Fruit fly (Drosophila melanogaster) whole organism, prepupa: ENCODE data around the gene CG18598.
A peak's percentile ranks its signal among the peaks of the same experiment; 100 is the strongest.

ENCODE experiments used
- Blimp-1 ChIP-seq: fragments of 200-800 bp; sonication (Bioruptor generic); optimal IDR thresholded peaks from 3 replicates; lab custom pipeline; 2017; ENCODE audit warnings: missing biosample characterization, missing genetic modification characterization, mild to moderate bottlenecking, moderate library complexity, missing genetic modification reagents
- CG10631 ChIP-seq: fragments of 200-800 bp; sonication (Bioruptor generic); optimal IDR thresholded peaks from 2 replicates; lab custom pipeline; 2016; ENCODE audit warnings: missing biosample characterization, missing genetic modification characterization
- CG10669 ChIP-seq: fragments of 200-800 bp; sonication (Bioruptor generic); optimal IDR thresholded peaks from 3 replicates; lab custom pipeline; 2018; ENCODE audit warnings: missing biosample characterization, mild to moderate bottlenecking, missing genetic modification characterization, moderate library complexity
- CG11762 ChIP-seq: fragments of 200-800 bp; sonication (Bioruptor generic); optimal IDR thresholded peaks from 3 replicates; lab custom pipeline; 2016; ENCODE audit warnings: missing biosample characterization, missing genetic modification characterization; ENCODE audit not compliant: insufficient read depth
- CG11902 ChIP-seq: fragments of 200-800 bp; sonication (Bioruptor generic); optimal IDR thresholded peaks from 3 replicates; lab custom pipeline; 2016; ENCODE audit warnings: missing biosample characterization, missing genetic modification characterization
- CG1621 ChIP-seq: fragments of 200-800 bp; sonication (Bioruptor generic); optimal IDR thresholded peaks from 3 replicates; lab custom pipeline; 2018; ENCODE audit warnings: missing biosample characterization, mild to moderate bottlenecking, missing genetic modification characterization
- CG32006 ChIP-seq: fragments of 200-800 bp; sonication (Bioruptor generic); optimal IDR thresholded peaks from 3 replicates; lab custom pipeline; 2017; ENCODE audit warnings: missing biosample characterization, mild to moderate bottlenecking, missing genetic modification characterization
- CG6163 ChIP-seq: fragments of 200-800 bp; sonication (Bioruptor generic); IDR thresholded peaks from 3 replicates; pipeline ENCODE4 v1.3.6; 2022; ENCODE audit warnings: missing biosample characterization, missing genetic modification characterization
- CG6792 ChIP-seq: fragments of 200-800 bp; sonication (Bioruptor generic); optimal IDR thresholded peaks from 3 replicates; lab custom pipeline; 2016; ENCODE audit warnings: missing biosample characterization, missing genetic modification characterization
- CG6808 ChIP-seq: fragments of 200-800 bp; sonication (Bioruptor generic); optimal IDR thresholded peaks from 3 replicates; lab custom pipeline; 2017; ENCODE audit warnings: missing biosample characterization, missing genetic modification characterization, mild to moderate bottlenecking, moderate library complexity, missing genetic modification reagents
- CG7368 ChIP-seq: fragments of 200-800 bp; sonication (Bioruptor generic); optimal IDR thresholded peaks from 3 replicates; lab custom pipeline; 2016; ENCODE audit warnings: missing biosample characterization, missing genetic modification characterization
- CG8119 ChIP-seq: fragments of 200-800 bp; sonication (Bioruptor generic); IDR thresholded peaks from 3 replicates; pipeline ENCODE4 v1.3.6; 2022; ENCODE audit warnings: missing biosample characterization, missing genetic modification characterization
- CG8632 ChIP-seq: fragments of 200-800 bp; sonication (Bioruptor generic); optimal IDR thresholded peaks from 3 replicates; lab custom pipeline; 2016; ENCODE audit warnings: missing biosample characterization, missing genetic modification characterization
- CG9139 ChIP-seq: fragments of 200-800 bp; sonication (Bioruptor generic); optimal IDR thresholded peaks from 3 replicates; lab custom pipeline; 2017; ENCODE audit warnings: missing biosample characterization, mild to moderate bottlenecking, missing genetic modification characterization
- Eip78C ChIP-seq: fragments of 200-800 bp; sonication (Bioruptor generic); peaks from one replicate; lab custom pipeline; 2016; ENCODE audit warnings: missing biosample characterization, missing genetic modification characterization
- Eip93F ChIP-seq: fragments of 200-800 bp; sonication (Bioruptor generic); optimal IDR thresholded peaks from 2 replicates; lab custom pipeline; 2016; ENCODE audit warnings: missing biosample characterization, mild to moderate bottlenecking, missing genetic modification characterization
- Ets21C ChIP-seq: fragments of 200-800 bp; sonication (Bioruptor generic); optimal IDR thresholded peaks from 3 replicates; lab custom pipeline; 2016; ENCODE audit warnings: missing biosample characterization, missing genetic modification characterization
- Hr38 ChIP-seq: sonication (Bioruptor generic); optimal IDR thresholded peaks from 2 replicates; lab custom pipeline; 2016; ENCODE audit warnings: missing biosample characterization, missing genetic modification characterization
- Met ChIP-seq: fragments of 200-800 bp; sonication (Bioruptor generic); optimal IDR thresholded peaks from 3 replicates; lab custom pipeline; 2016; ENCODE audit warnings: missing biosample characterization, missing genetic modification characterization
- Smox ChIP-seq: fragments of 200-800 bp; sonication (Bioruptor generic); optimal IDR thresholded peaks from 3 replicates; lab custom pipeline; 2016; ENCODE audit warnings: missing biosample characterization, missing genetic modification characterization
- Sox102F ChIP-seq: fragments of 200-800 bp; sonication (Bioruptor generic); optimal IDR thresholded peaks from 2 replicates; lab custom pipeline; 2016; ENCODE audit warnings: missing biosample characterization, mild to moderate bottlenecking, missing genetic modification characterization
- Sox15 ChIP-seq: fragments of 200-800 bp; sonication (Bioruptor generic); optimal IDR thresholded peaks from 3 replicates; lab custom pipeline; 2016; ENCODE audit warnings: missing biosample characterization, missing genetic modification characterization
- achi ChIP-seq: fragments of 200-800 bp; sonication (Bioruptor generic); optimal IDR thresholded peaks from 3 replicates; lab custom pipeline; 2016; ENCODE audit warnings: missing biosample characterization, missing genetic modification characterization
- acj6 ChIP-seq: fragments of 200-800 bp; sonication (Bioruptor generic); optimal IDR thresholded peaks from 3 replicates; lab custom pipeline; 2016; ENCODE audit warnings: missing biosample characterization, missing genetic modification characterization
- cyc ChIP-seq: fragments of 200-800 bp; sonication (Bioruptor generic); optimal IDR thresholded peaks from 3 replicates; lab custom pipeline; 2016; ENCODE audit warnings: missing biosample characterization, missing genetic modification characterization
- pdm3 ChIP-seq: fragments of 200-800 bp; sonication (Bioruptor generic); optimal IDR thresholded peaks from 3 replicates; lab custom pipeline; 2016; ENCODE audit warnings: missing biosample characterization, missing genetic modification characterization
- ss ChIP-seq, 2 experiments: fragments of 200-800 bp; sonication (Bioruptor generic); optimal IDR thresholded peaks; 2 replicates in 1 of 2; 3 replicates in 1 of 2; lab custom pipeline; 2017 to 2018; ENCODE audit warnings: mild to moderate bottlenecking in 2 of 2, missing biosample characterization in 2 of 2, missing genetic modification characterization in 2 of 2, moderate library complexity in 1 of 2
- svp ChIP-seq: fragments of 200-800 bp; sonication (Bioruptor generic); peaks from one replicate; lab custom pipeline; 2016; ENCODE audit warnings: missing biosample characterization, missing genetic modification characterization
- vri ChIP-seq: fragments of 200-800 bp; sonication (Bioruptor generic); optimal IDR thresholded peaks from 3 replicates; lab custom pipeline; 2016; ENCODE audit warnings: missing biosample characterization, mild to moderate bottlenecking, missing genetic modification characterization

The CG18598 gene

dm6 chr3R:18280866-18281473, 30.1 kb downstream of the CG18598 start:
- TF ChIP-seq achi (GFP tag; lab: Kevin White, UChicago) (no peak), CG6792 (GFP tag; lab: Kevin White, UChicago) (no peak), Eip93F (GFP tag; lab: Kevin White, UChicago) (peak; percentile 2), CG10669 (GFP tag; lab: Kevin White, UChicago) (no peak), Ets21C (GFP tag; lab: Kevin White, UChicago) (no peak), CG1621 (tag; lab: Kevin White, UChicago) (no peak), vri (GFP tag; lab: Kevin White, UChicago) (peak; percentile 17)

DNA sequence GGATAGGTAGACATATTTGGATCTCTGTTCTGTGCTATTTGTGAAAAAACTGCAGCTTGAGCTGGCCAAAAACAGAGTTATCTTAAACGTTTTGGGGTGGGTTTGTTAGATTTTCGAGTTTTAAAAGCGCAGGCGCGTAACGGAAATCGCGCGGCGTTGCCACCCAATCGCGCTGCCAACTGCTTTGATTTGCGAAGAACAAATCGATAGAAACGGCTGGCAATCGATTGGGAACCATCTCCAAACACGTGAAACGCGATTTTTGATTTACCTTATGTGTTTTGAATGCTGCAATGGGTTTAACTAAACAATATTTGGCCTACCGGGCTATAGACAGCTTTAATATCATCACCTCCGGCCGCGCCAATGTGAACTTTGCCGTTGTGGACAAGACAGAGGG, 32.5 kb downstream of the CG18598 start, which contains the start of the genes CG14312 and CG8064:
TSS of gene CG14312 (minus strand) at position 88 of the 400 bp plus-strand sequence.
TSS of gene CG8064 (plus strand) at position 220 of the 400 bp plus-strand sequence.
- TF ChIP-seq Smox (GFP tag; lab: Kevin White, UChicago) (no peak), svp (peak; percentile 35), CG7368 (GFP tag; lab: Kevin White, UChicago) (no peak)

DNA sequence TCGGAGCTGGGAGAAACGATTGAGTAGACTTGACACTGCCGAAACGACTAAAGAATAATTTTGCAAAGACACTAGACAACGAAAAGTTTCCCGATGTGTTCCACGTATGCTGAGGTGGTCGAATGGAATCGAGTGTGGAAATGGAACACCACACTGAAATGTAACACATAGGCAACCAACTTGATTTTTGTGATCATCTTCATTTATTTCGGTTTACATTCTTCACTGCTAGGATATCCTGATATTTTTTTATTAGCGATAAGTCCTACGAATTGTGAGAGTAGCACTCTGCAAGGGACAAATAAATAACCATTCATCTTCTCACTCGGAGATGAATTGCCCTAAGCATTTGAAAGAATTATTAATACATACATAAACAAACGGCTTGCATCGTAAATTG, 37.8 kb downstream of the CG18598 start, which contains the start of gene CG7131:
TSS of gene CG7131 (minus strand) at position 101 of the 400 bp plus-strand sequence.
- no peak for TF ChIP-seq CG7368 (GFP tag; lab: Kevin White, UChicago)
- no peak for TF ChIP-seq CG11902 (GFP tag; lab: Kevin White, UChicago)
- TF ChIP-seq Sox15 (GFP tag; lab: Kevin White, UChicago) = no peak
- TF ChIP-seq acj6 (GFP tag; lab: Kevin White, UChicago) = no peak
- TF ChIP-seq CG10631 = no peak
- no peak for TF ChIP-seq CG8632
- no peak for TF ChIP-seq CG6808 (GFP tag; lab: Kevin White, UChicago)
- no peak for TF ChIP-seq CG8119 (GFP tag; lab: Robert Waterston, UW)

- no peak for TF ChIP-seq Blimp-1 (GFP tag; lab: Kevin White, UChicago)
- TF ChIP-seq svp = peak; percentile 69
- TF ChIP-seq CG11902 (GFP tag; lab: Kevin White, UChicago) = no peak
- TF ChIP-seq, all 60 proteins: peak for 1
Observed at dm6 chr3R:18291831-18292230, 40.9 kb downstream of the CG18598 start.

- TF ChIP-seq vri (GFP tag; lab: Kevin White, UChicago) = peak; percentile 66
- TF ChIP-seq pdm3 (GFP tag; lab: Kevin White, UChicago) = no peak
- TF ChIP-seq CG11762 (GFP tag; lab: Kevin White, UChicago) = no peak
- TF ChIP-seq Met (GFP tag; lab: Kevin White, UChicago) = no peak
- TF ChIP-seq Eip78C = peak; percentile 32
- peak; percentile 73 for TF ChIP-seq svp
Observed at dm6 chr3R:18292371-18292770, 41.5 kb downstream of the CG18598 start.

dm6 chr3R:18294488-18294887, 43.6 kb downstream of the CG18598 start:
- TF ChIP-seq CG9139 (GFP tag; lab: Kevin White, UChicago) (peak; percentile 58), cyc (GFP tag; lab: Kevin White, UChicago) (no peak), CG32006 (no peak), Hr38 (GFP tag; lab: Kevin White, UChicago) (no peak), Sox102F (GFP tag; lab: Kevin White, UChicago) (peak; percentile 9), CG6163 (GFP tag; lab: Robert Waterston, UW) (0 out of 3 replicates have a peak, but pooled peaks have one; percentile 10), ss (GFP tag; optimal IDR thresholded peaks at IDR 0.05; lab: Kevin White, UChicago) (peak in 1 of 2 experiments; percentile 49), svp (peak; percentile 34), CG6808 (GFP tag; lab: Kevin White, UChicago) (peak; percentile 23), Blimp-1 (GFP tag; lab: Kevin White, UChicago) (peak; percentile 46), CG11902 (GFP tag; lab: Kevin White, UChicago) (no peak), Eip78C (peak; percentile 63)
